Fruit fly (Drosophila melanogaster): ENCODE data around the gene CG16986.
A peak's percentile ranks its signal among the peaks of the same experiment; 100 is the strongest.

Gene CG16986

dm6 chr3L:2634929-2635799, 35.0 kb downstream of the CG16986 start (continued):
- TF ChIP-seq MBD-R2 (GFP tag; IDR thresholded peaks at IDR 0.05): peak; percentile 67
- peak; percentile 93 for TF ChIP-seq dm (GFP tag; optimal IDR thresholded peaks at IDR 0.05)
- peak; percentile 56; the same call in 1 of the 2 replicates for TF ChIP-seq HLH3B (GFP tag; IDR thresholded peaks at IDR 0.05)
- peak; percentile 48 for TF ChIP-seq cwo (GFP tag; optimal IDR thresholded peaks at IDR 0.05)
- TF ChIP-seq twi (tag; optimal IDR thresholded peaks at IDR 0.05): peak; percentile 81
- peak; percentile 66; the same call in 2 of the 3 replicates for TF ChIP-seq H15 (GFP tag; IDR thresholded peaks at IDR 0.05)
- TF ChIP-seq CG3726 (GFP tag; IDR thresholded peaks at IDR 0.05): no peak
- no peak for TF ChIP-seq eve (GFP tag; optimal IDR thresholded peaks at IDR 0.05)
- peak; percentile 70 for TF ChIP-seq CG11696 (GFP tag; IDR thresholded peaks at IDR 0.05)
- TF ChIP-seq CG1603 (tag; optimal IDR thresholded peaks at IDR 0.05): peak; percentile 88
- TF ChIP-seq Oaz (GFP tag; IDR thresholded peaks at IDR 0.05): peak; percentile 61
- no peak for TF ChIP-seq jigr1 (GFP tag; IDR thresholded peaks at IDR 0.05)
- peak; percentile 74 for TF ChIP-seq nom (GFP tag; optimal IDR thresholded peaks at IDR 0.05)
- peak; percentile 79 to 84 for TF ChIP-seq Pdp1 (GFP tag; optimal IDR thresholded peaks at IDR 0.05)
- TF ChIP-seq CG10267 (tag; optimal IDR thresholded peaks at IDR 0.05): peak; percentile 81
- no peak for TF ChIP-seq kah (GFP tag; optimal IDR thresholded peaks at IDR 0.05)
- peak; percentile 76 for TF ChIP-seq NK7.1 (GFP tag; optimal IDR thresholded peaks at IDR 0.05)
- peak; percentile 38; the same call in 1 of the 2 replicates for TF ChIP-seq CG4730 (GFP tag; IDR thresholded peaks at IDR 0.05)
- TF ChIP-seq fu2 (GFP tag; optimal IDR thresholded peaks at IDR 0.05): peak; percentile 70
- peak; percentile 30 for TF ChIP-seq exex (tag; optimal IDR thresholded peaks at IDR 0.05)
- TF ChIP-seq tup (GFP tag; optimal IDR thresholded peaks at IDR 0.05): peak; percentile 42
- peak; percentile 71 for TF ChIP-seq CG4854 (GFP tag; optimal IDR thresholded peaks at IDR 0.05)
- TF ChIP-seq Fer1 (GFP tag; optimal IDR thresholded peaks at IDR 0.05): peak; percentile 93
- TF ChIP-seq ATbp (GFP tag; optimal IDR thresholded peaks at IDR 0.05): peak; percentile 76
- peak; percentile 77 for TF ChIP-seq Sin3A (optimal IDR thresholded peaks at IDR 0.05)
- TF ChIP-seq Nf-YB (GFP tag; optimal IDR thresholded peaks at IDR 0.05): peak; percentile 54
- TF ChIP-seq CG13894 (tag; optimal IDR thresholded peaks at IDR 0.05): peak; percentile 55
- TF ChIP-seq Dek (tag; optimal IDR thresholded peaks at IDR 0.05): no peak
- TF ChIP-seq sug (tag; optimal IDR thresholded peaks at IDR 0.05): peak; percentile 78
- peak; percentile 84 for TF ChIP-seq Mes4 (GFP tag; optimal IDR thresholded peaks at IDR 0.05)
- peak; percentile 86 for TF ChIP-seq zfh1 (GFP tag; IDR thresholded peaks at IDR 0.05)
- TF ChIP-seq Fer3 (tag; optimal IDR thresholded peaks at IDR 0.05): peak; percentile 81
- peak; percentile 52 for TF ChIP-seq sima (GFP tag; optimal IDR thresholded peaks at IDR 0.05)
- TF ChIP-seq otp (GFP tag; IDR thresholded peaks at IDR 0.05): peak; percentile 91
- peak; percentile 53 for TF ChIP-seq CG4707 (GFP tag; optimal IDR thresholded peaks at IDR 0.05)
- TF ChIP-seq HLHmδ (GFP tag; optimal IDR thresholded peaks at IDR 0.05): peak; percentile 97
- TF ChIP-seq p53 (GFP tag; optimal IDR thresholded peaks at IDR 0.05): peak; percentile 65
- peak; percentile 39 for TF ChIP-seq sd (tag; optimal IDR thresholded peaks at IDR 0.05)
- peak; percentile 68 for TF ChIP-seq shn (GFP tag; optimal IDR thresholded peaks at IDR 0.05)
- TF ChIP-seq CG13424 (tag; optimal IDR thresholded peaks at IDR 0.05): peak; percentile 59
- TF ChIP-seq br (optimal IDR thresholded peaks at IDR 0.05): no peak
- peak; percentile 79 for TF ChIP-seq Bteb2 (GFP tag; optimal IDR thresholded peaks at IDR 0.05)
- TF ChIP-seq CG10462 (GFP tag; optimal IDR thresholded peaks at IDR 0.05): peak; percentile 59
- peak; percentile 77 for TF ChIP-seq CG12391 (tag; optimal IDR thresholded peaks at IDR 0.05)
- TF ChIP-seq CG13624 (GFP tag; optimal IDR thresholded peaks at IDR 0.05): peak; percentile 81
- no peak for TF ChIP-seq CkIIα-i1 (GFP tag; IDR thresholded peaks at IDR 0.05)
- peak; percentile 68 for TF ChIP-seq CG9932 (GFP tag; IDR thresholded peaks at IDR 0.05)
- peak; percentile 83 for TF ChIP-seq CG14860 (GFP tag; IDR thresholded peaks at IDR 0.05; ENCODE audit: partially characterized antibody)
- TF ChIP-seq slp2 (GFP tag; optimal IDR thresholded peaks at IDR 0.05): peak; percentile 67

Measured in whole organism, embryonic.